Fruit fly (Drosophila melanogaster) whole organism, embryonic: ENCODE data around the gene Desat2.

Experiments used
- Ada2b ChIP-seq: fragments of 200-800 bp; sonication (Bioruptor generic); IDR thresholded peaks from 2 replicates; pipeline ENCODE4 v1.3.6; 2022; ENCODE audit warnings: missing biosample characterization, missing genetic modification characterization
- Asciz ChIP-seq: fragments of 200-800 bp; sonication (Bioruptor generic); optimal IDR thresholded peaks from 2 replicates; lab custom pipeline; 2017; ENCODE audit warnings: missing biosample characterization, mild to moderate bottlenecking, missing genetic modification characterization, missing genetic modification reagents
- Atf3 ChIP-seq: fragments of 200-800 bp; sonication (Bioruptor generic); optimal IDR thresholded peaks from 3 replicates; lab custom pipeline; 2016; ENCODE audit warnings: missing biosample characterization, missing genetic modification characterization
- CG11085 ChIP-seq: fragments of 200-800 bp; sonication (Bioruptor generic); IDR thresholded peaks from 2 replicates; pipeline ENCODE4 v1.3.6; 2022; ENCODE audit warnings: missing biosample characterization, missing genetic modification characterization
- CG11723 ChIP-seq: fragments of 200-800 bp; sonication (Bioruptor generic); optimal IDR thresholded peaks from 2 replicates; lab custom pipeline; 2017; ENCODE audit warnings: missing biosample characterization, mild to moderate bottlenecking, missing genetic modification characterization
- CG12744 ChIP-seq: fragments of 200-800 bp; sonication (Bioruptor generic); optimal IDR thresholded peaks from 2 replicates; lab custom pipeline; 2016; ENCODE audit warnings: missing biosample characterization, missing genetic modification characterization
- CG13775 ChIP-seq: fragments of 200-800 bp; sonication (Bioruptor generic); optimal IDR thresholded peaks from 3 replicates; lab custom pipeline; 2017; ENCODE audit warnings: missing biosample characterization, mild to moderate bottlenecking, missing genetic modification characterization
- CG14014 ChIP-seq: fragments of 200-800 bp; sonication (Bioruptor generic); IDR thresholded peaks from 2 replicates; pipeline ENCODE4 v1.3.6; 2022; ENCODE audit warnings: missing biosample characterization, missing genetic modification characterization
- CG14710 ChIP-seq: fragments of 200-800 bp; sonication (Bioruptor generic); optimal IDR thresholded peaks from 3 replicates; lab custom pipeline; 2019; ENCODE audit warnings: missing biosample characterization, mild to moderate bottlenecking, missing genetic modification characterization, moderate library complexity
- CG16779 ChIP-seq: fragments of 200-800 bp; sonication (Bioruptor generic); IDR thresholded peaks from 2 replicates; pipeline ENCODE4 v1.3.6; 2022; ENCODE audit warnings: missing biosample characterization, missing genetic modification characterization
- CG16813 ChIP-seq: fragments of 200-800 bp; sonication (Bioruptor generic); IDR thresholded peaks from 3 replicates; pipeline ENCODE4 v1.3.6; 2022; ENCODE audit warnings: missing biosample characterization, missing genetic modification characterization; ENCODE audit not compliant: partially characterized antibody
- CG16863 ChIP-seq: fragments of 200-800 bp; sonication (Bioruptor generic); optimal IDR thresholded peaks from 3 replicates; lab custom pipeline; 2016; ENCODE audit warnings: missing biosample characterization, missing genetic modification characterization
- CG17385 ChIP-seq: fragments of 200-800 bp; sonication (Bioruptor generic); optimal IDR thresholded peaks from 3 replicates; lab custom pipeline; 2018; ENCODE audit warnings: missing biosample characterization, mild to moderate bottlenecking, missing genetic modification characterization
- CG18011 ChIP-seq: fragments of 200-800 bp; sonication (Bioruptor generic); optimal IDR thresholded peaks from 2 replicates; lab custom pipeline; 2017; ENCODE audit warnings: missing biosample characterization, missing genetic modification characterization, mild to moderate bottlenecking, moderate library complexity, missing genotype
- CG18476 ChIP-seq: fragments of 200-800 bp; sonication (Bioruptor generic); optimal IDR thresholded peaks from 2 replicates; lab custom pipeline; 2016; ENCODE audit warnings: missing biosample characterization, mild to moderate bottlenecking, missing genetic modification characterization
- CG4328 ChIP-seq: fragments of 200-800 bp; sonication (Bioruptor generic); optimal IDR thresholded peaks from 3 replicates; lab custom pipeline; 2017; ENCODE audit warnings: missing biosample characterization, missing genetic modification reagents, missing genetic modification characterization
- CG6689 ChIP-seq: fragments of 200-800 bp; sonication (Bioruptor generic); IDR thresholded peaks from 2 replicates; pipeline ENCODE4 v1.3.6; 2022; ENCODE audit warnings: missing biosample characterization, missing genetic modification characterization
- CG7839 ChIP-seq: fragments of 200-800 bp; sonication (Bioruptor generic); optimal IDR thresholded peaks from 3 replicates; lab custom pipeline; 2018; ENCODE audit warnings: missing biosample characterization, mild to moderate bottlenecking, missing genetic modification characterization, moderate library complexity
- CHES-1-like ChIP-seq: fragments of 200-800 bp; sonication (Bioruptor generic); optimal IDR thresholded peaks from 2 replicates; lab custom pipeline; 2016; ENCODE audit warnings: missing biosample characterization, missing genetic modification characterization
- CrebB ChIP-seq: fragments of 200-800 bp; sonication (Bioruptor generic); optimal IDR thresholded peaks from 3 replicates; lab custom pipeline; 2018; ENCODE audit warnings: missing biosample characterization, mild to moderate bottlenecking, missing genetic modification characterization
- Dp ChIP-seq: fragments of 200-800 bp; sonication (Bioruptor generic); optimal IDR thresholded peaks from 2 replicates; lab custom pipeline; 2018; ENCODE audit warnings: missing biosample characterization, mild to moderate bottlenecking, missing genetic modification characterization, moderate library complexity
- E2f2 ChIP-seq: fragments of 200-800 bp; sonication (Bioruptor generic); IDR thresholded peaks from 2 replicates; pipeline ENCODE4 v1.3.6; 2022; ENCODE audit warnings: missing biosample characterization, missing genetic modification characterization
- HLH54F ChIP-seq: fragments of 200-800 bp; sonication (Bioruptor generic); optimal IDR thresholded peaks from 3 replicates; lab custom pipeline; 2016; ENCODE audit warnings: missing biosample characterization, missing genetic modification characterization
- Hr3 ChIP-seq: fragments of 200-800 bp; sonication (Bioruptor generic); optimal IDR thresholded peaks from 3 replicates; lab custom pipeline; 2016; ENCODE audit warnings: missing biosample characterization, missing genetic modification characterization
- Jarid2 ChIP-seq: fragments of 200-800 bp; sonication (Bioruptor generic); optimal IDR thresholded peaks from 3 replicates; lab custom pipeline; 2017; ENCODE audit warnings: mild to moderate bottlenecking, missing biosample characterization, missing genetic modification reagents, missing genetic modification characterization
- Mad ChIP-seq: fragments of 200-800 bp; sonication (Bioruptor generic); optimal IDR thresholded peaks from 2 replicates; lab custom pipeline; 2016; ENCODE audit warnings: missing biosample characterization, missing genetic modification characterization
- Med ChIP-seq: fragments of 200-800 bp; sonication (Bioruptor generic); peaks from one replicate; lab custom pipeline; 2016; ENCODE audit warnings: missing biosample characterization, missing genetic modification characterization, mild to moderate bottlenecking, inconsistent platforms, moderate library complexity
- Mrtf ChIP-seq: fragments of 200-800 bp; sonication (Bioruptor generic); IDR thresholded peaks from 3 replicates; pipeline ENCODE4 v1.3.6; 2022; ENCODE audit warnings: missing biosample characterization, missing genetic modification characterization
- Oaz ChIP-seq: fragments of 200-800 bp; sonication (Bioruptor generic); IDR thresholded peaks from 2 replicates; pipeline ENCODE4 v1.3.6; 2022; ENCODE audit warnings: missing biosample characterization, missing genetic modification characterization
- Pdp1 ChIP-seq, 2 experiments: fragments of 200-800 bp; sonication (Bioruptor generic); optimal IDR thresholded peaks; 3 replicates each; lab custom pipeline; 2016; ENCODE audit warnings: missing biosample characterization in 2 of 2, missing genetic modification characterization in 2 of 2, mild to moderate bottlenecking in 1 of 2, moderate library complexity in 1 of 2
- Ravus ChIP-seq: fragments of 200-800 bp; sonication (Bioruptor generic); IDR thresholded peaks from 2 replicates; pipeline ENCODE4 v1.3.6; 2022; ENCODE audit warnings: missing biosample characterization, missing genetic modification characterization
- Scr ChIP-seq: fragments of 200-800 bp; sonication (Bioruptor generic); IDR thresholded peaks from 2 replicates; pipeline ENCODE4 v1.3.6; 2022; ENCODE audit warnings: missing biosample characterization, missing genetic modification characterization; ENCODE audit not compliant: partially characterized antibody
- Sin3A ChIP-seq: fragments of >200 bp; optimal IDR thresholded peaks from 2 replicates; lab custom pipeline; 2018
- Sox102F ChIP-seq: fragments of 200-800 bp; sonication (Bioruptor generic); optimal IDR thresholded peaks from 2 replicates; lab custom pipeline; 2018; ENCODE audit warnings: missing biosample characterization, mild to moderate bottlenecking, missing genetic modification characterization, moderate library complexity
- az2 ChIP-seq: fragments of 200-800 bp; sonication (Bioruptor generic); optimal IDR thresholded peaks from 3 replicates; lab custom pipeline; 2016; ENCODE audit warnings: missing biosample characterization, missing genetic modification characterization
- bigmax ChIP-seq: fragments of 200-800 bp; sonication (Bioruptor generic); optimal IDR thresholded peaks from 2 replicates; lab custom pipeline; 2018; ENCODE audit warnings: missing biosample characterization, mild to moderate bottlenecking, missing genetic modification characterization
- br ChIP-seq: fragments of >200 bp; optimal IDR thresholded peaks from 2 replicates; lab custom pipeline; 2017
- cas ChIP-seq: fragments of 200-800 bp; sonication (Bioruptor generic); IDR thresholded peaks from 2 replicates; pipeline ENCODE4 v1.3.6; 2022; ENCODE audit warnings: missing biosample characterization, missing genetic modification characterization
- corto ChIP-seq: fragments of 200-800 bp; sonication (Bioruptor generic); optimal IDR thresholded peaks from 2 replicates; lab custom pipeline; 2016; ENCODE audit warnings: missing biosample characterization, mild to moderate bottlenecking, missing genetic modification characterization, moderate library complexity
- croc ChIP-seq: fragments of 200-800 bp; sonication (Bioruptor generic); conservative IDR thresholded peaks from 3 replicates; pipeline ENCODE4 v1.3.6; 2022; ENCODE audit warnings: missing biosample characterization, missing genetic modification characterization
- crp ChIP-seq, 2 experiments: fragments of 200-800 bp; sonication (Bioruptor generic); optimal IDR thresholded peaks; 2 replicates in 1 of 2; 3 replicates in 1 of 2; lab custom pipeline; 2017; ENCODE audit warnings: missing biosample characterization in 2 of 2, missing genetic modification characterization in 2 of 2, mild to moderate bottlenecking in 1 of 2, moderate library complexity in 1 of 2
- gem ChIP-seq: fragments of 200-800 bp; sonication (Bioruptor generic); optimal IDR thresholded peaks from 2 replicates; lab custom pipeline; 2019; ENCODE audit warnings: missing biosample characterization, mild to moderate bottlenecking, missing genetic modification characterization, moderate library complexity
- kah ChIP-seq: fragments of 200-800 bp; sonication (Bioruptor generic); optimal IDR thresholded peaks from 2 replicates; lab custom pipeline; 2018; ENCODE audit warnings: missing biosample characterization, mild to moderate bottlenecking, missing genetic modification characterization
- kay ChIP-seq: fragments of 200-800 bp; sonication (Bioruptor generic); optimal IDR thresholded peaks from 2 replicates; lab custom pipeline; 2016; ENCODE audit warnings: missing biosample characterization, missing genetic modification characterization
- nerfin-2 ChIP-seq: fragments of 200-800 bp; sonication (Bioruptor generic); IDR thresholded peaks from 2 replicates; pipeline ENCODE4 v1.3.6; 2022; ENCODE audit warnings: missing biosample characterization, missing genetic modification characterization; ENCODE audit not compliant: partially characterized antibody
- peb ChIP-seq: fragments of 200-800 bp; sonication (Bioruptor generic); IDR thresholded peaks from 2 replicates; pipeline ENCODE4 v1.3.6; 2022; ENCODE audit warnings: missing biosample characterization, missing genetic modification characterization
- row ChIP-seq: fragments of 200-800 bp; sonication (Bioruptor generic); IDR thresholded peaks from 3 replicates; pipeline ENCODE4 v1.3.6; 2022; ENCODE audit warnings: missing biosample characterization, missing genetic modification characterization
- sim ChIP-seq: fragments of 200-800 bp; sonication (Bioruptor generic); IDR thresholded peaks from 2 replicates; pipeline ENCODE4 v1.3.6; 2022; ENCODE audit warnings: missing biosample characterization, missing genetic modification characterization
- ttk ChIP-seq: fragments of 200-800 bp; sonication (Bioruptor generic); IDR thresholded peaks from 2 replicates; pipeline ENCODE4 v2.1.2; 2022; ENCODE audit warnings: missing biosample characterization, missing genetic modification characterization
- tup ChIP-seq: fragments of 200-800 bp; sonication (Bioruptor generic); optimal IDR thresholded peaks from 2 replicates; lab custom pipeline; 2016; ENCODE audit warnings: missing biosample characterization, mild to moderate bottlenecking, missing genetic modification characterization, moderate library complexity

Desat2 gene

DNA sequence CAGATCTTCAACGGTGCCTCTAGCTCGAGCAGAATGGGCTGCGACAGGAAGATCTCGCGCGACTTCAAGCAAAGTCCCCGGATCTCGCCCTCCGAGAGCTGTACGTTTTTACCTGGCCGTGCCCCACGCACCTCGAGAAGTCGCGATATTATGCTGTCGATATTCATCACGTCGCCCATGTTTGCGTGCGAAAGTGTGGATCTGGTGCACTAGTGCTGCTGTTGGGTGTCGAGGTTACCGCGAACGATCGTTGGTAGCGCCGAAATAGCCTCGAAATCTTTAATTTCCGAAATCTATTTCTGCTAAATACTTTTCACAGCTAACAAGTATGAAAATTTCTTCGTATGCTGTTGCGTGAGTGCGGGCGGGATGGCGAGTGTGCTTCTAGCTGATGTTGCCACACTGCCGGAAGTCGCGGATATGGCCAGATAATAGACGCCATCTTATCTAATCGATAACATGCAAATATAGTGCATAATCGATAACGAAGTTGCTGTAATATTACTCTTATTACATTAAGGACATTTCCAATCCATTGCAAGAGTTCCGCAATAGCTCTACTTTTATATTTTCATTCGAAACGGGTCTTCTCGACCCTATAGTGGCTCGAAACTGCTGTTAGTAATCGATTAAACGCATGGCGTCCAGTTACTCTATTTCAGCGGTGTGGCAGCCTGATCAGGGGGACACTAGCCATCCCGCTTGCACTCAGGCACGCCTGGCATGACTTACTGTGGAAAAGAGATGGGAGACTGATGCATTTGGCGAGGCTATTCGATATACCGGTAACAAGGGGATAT lies 10.3 kb upstream of the Desat2 start, which contains the start of gene Pp1-87B (continued):
- TF ChIP-seq CG13775 (GFP tag; lab: Kevin White, UChicago) (peak; percentile 34), Mad (GFP tag; lab: Kevin White, UChicago) (no peak), nerfin-2 (GFP tag; lab: Robert Waterston, UW) (no peak), Med (peak; percentile 76), az2 (no peak), Mrtf (GFP tag; lab: Robert Waterston, UW) (no peak), CG18476 (GFP tag; lab: Kevin White, UChicago) (no peak), Ada2b (GFP tag; lab: Robert Waterston, UW) (no peak), CG18011 (GFP tag; lab: Kevin White, UChicago) (no peak), CG16813 (GFP tag; lab: Robert Waterston, UW) (peak; percentile 55; the same call in 1 of the 3 replicates), Pdp1 (GFP tag; optimal IDR thresholded peaks at IDR 0.05; lab: Kevin White, UChicago) (peak in 1 of 2 experiments; percentile 73), CG14710 (peak; percentile 76), CG7839 (tag; lab: Kevin White, UChicago) (no peak), CG16779 (GFP tag; lab: Robert Waterston, UW) (no peak), gem (no peak), cas (no peak), CG17385 (no peak), tup (GFP tag; lab: Kevin White, UChicago) (no peak), Ravus (GFP tag; lab: Robert Waterston, UW) (no peak), ttk (GFP tag; lab: Robert Waterston, UW) (no peak), peb (GFP tag; lab: Robert Waterston, UW) (no peak), CrebB (tag; lab: Kevin White, UChicago) (no peak), CG4328 (GFP tag; lab: Kevin White, UChicago) (peak; percentile 32), E2f2 (GFP tag; lab: Robert Waterston, UW) (no peak), CG6689 (GFP tag; lab: Robert Waterston, UW) (no peak), CG11723 (GFP tag; lab: Kevin White, UChicago) (no peak), croc (no peak), Sin3A (lab: Kevin White, UChicago) (peak; percentile 100), Hr3 (GFP tag; lab: Kevin White, UChicago) (no peak), Jarid2 (GFP tag; lab: Kevin White, UChicago) (no peak), br (no peak), sim (GFP tag; lab: Robert Waterston, UW) (no peak), row (0 out of 3 replicates have a peak, but pooled peaks have one; percentile 10), Dp (GFP tag; lab: Kevin White, UChicago) (peak; percentile 60), Oaz (GFP tag; lab: Robert Waterston, UW) (no peak), Sox102F (GFP tag; lab: Kevin White, UChicago) (no peak), kah (GFP tag; lab: Kevin White, UChicago) (no peak), Asciz (GFP tag; lab: Kevin White, UChicago) (no peak), corto (no peak), CG12744 (no peak), Scr (GFP tag; lab: Robert Waterston, UW) (no peak), Atf3 (GFP tag; lab: Kevin White, UChicago) (no peak), CG16863 (GFP tag; lab: Kevin White, UChicago) (no peak), CG14014 (GFP tag; lab: Robert Waterston, UW) (no peak), kay (no peak), CHES-1-like (GFP tag; lab: Kevin White, UChicago) (no peak), bigmax (no peak), HLH54F (GFP tag; lab: Kevin White, UChicago) (no peak), CG11085 (GFP tag; lab: Robert Waterston, UW) (no peak), crp (GFP tag; optimal IDR thresholded peaks at IDR 0.05; lab: Kevin White, UChicago) (peak in 1 of 2 experiments; percentile 8)
